Fruit fly (Drosophila melanogaster): ENCODE results near the gene CG18132.
A peak's percentile ranks its signal among the peaks of the same experiment; 100 is the strongest.

CG18132 gene

DNA sequence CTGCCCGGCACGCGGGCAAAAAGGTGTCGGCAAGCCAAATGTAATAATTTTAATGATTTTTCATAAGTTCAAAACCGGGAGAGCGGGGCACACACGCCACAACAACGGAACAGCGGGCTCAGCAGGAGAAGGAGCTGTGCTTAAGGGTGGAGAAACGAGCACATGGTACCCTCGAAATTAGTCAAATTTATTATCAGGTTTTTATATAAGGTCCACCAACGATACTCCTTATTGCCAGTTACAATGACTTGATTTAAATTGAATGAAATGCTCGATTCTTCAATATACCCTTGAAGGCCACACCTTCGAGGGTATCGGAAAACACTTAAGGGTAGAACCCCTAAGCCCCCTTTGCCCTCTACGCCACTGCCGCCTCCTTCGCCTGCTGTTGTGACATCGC, 43.9 kb downstream of the CG18132 start:
- TF ChIP-seq D1 (tag; optimal IDR thresholded peaks at IDR 0.05), result no peak
- no peak for TF ChIP-seq CG13204 (GFP tag; optimal IDR thresholded peaks at IDR 0.05)
- no peak for TF ChIP-seq CG34367 (tag; optimal IDR thresholded peaks at IDR 0.05)
- no peak for TF ChIP-seq CG14655 (GFP tag; optimal IDR thresholded peaks at IDR 0.05)
- peak; percentile 60 for TF ChIP-seq CG8159 (tag; optimal IDR thresholded peaks at IDR 0.05)
- peak; percentile 64 for TF ChIP-seq Snoo (tag; optimal IDR thresholded peaks at IDR 0.05)
- TF ChIP-seq EcR (GFP tag; optimal IDR thresholded peaks at IDR 0.05), result no peak
- no peak for TF ChIP-seq Ets98B (GFP tag; IDR thresholded peaks at IDR 0.05)
- peak; percentile 33 for TF ChIP-seq CG17806 (tag; optimal IDR thresholded peaks at IDR 0.05)
- peak; percentile 16; the same call in 1 of the 3 replicates for TF ChIP-seq CG4496 (GFP tag; IDR thresholded peaks at IDR 0.05)
- TF ChIP-seq CG8301 (tag; optimal IDR thresholded peaks at IDR 0.05), result no peak
- TF ChIP-seq fd96Ca (GFP tag; IDR thresholded peaks at IDR 0.05), result no peak
- no peak for TF ChIP-seq CG32121 (GFP tag; IDR thresholded peaks at IDR 0.05)
- TF ChIP-seq CG9948 (tag; optimal IDR thresholded peaks at IDR 0.05), result no peak
- peak; percentile 45 for TF ChIP-seq CG15710 (tag; optimal IDR thresholded peaks at IDR 0.05)
- peak; percentile 35 for TF ChIP-seq Pif1A (GFP tag; optimal IDR thresholded peaks at IDR 0.05)
- no peak for TF ChIP-seq gl (tag; optimal IDR thresholded peaks at IDR 0.05)
- no peak for TF ChIP-seq CG12605 (GFP tag; IDR thresholded peaks at IDR 0.05)
- TF ChIP-seq CG10348 (GFP tag; IDR thresholded peaks at IDR 0.05), result no peak
- no peak for TF ChIP-seq rn (GFP tag; IDR thresholded peaks at IDR 0.05)
- no peak for TF ChIP-seq Pif1B (GFP tag; optimal IDR thresholded peaks at IDR 0.05)

DNA sequence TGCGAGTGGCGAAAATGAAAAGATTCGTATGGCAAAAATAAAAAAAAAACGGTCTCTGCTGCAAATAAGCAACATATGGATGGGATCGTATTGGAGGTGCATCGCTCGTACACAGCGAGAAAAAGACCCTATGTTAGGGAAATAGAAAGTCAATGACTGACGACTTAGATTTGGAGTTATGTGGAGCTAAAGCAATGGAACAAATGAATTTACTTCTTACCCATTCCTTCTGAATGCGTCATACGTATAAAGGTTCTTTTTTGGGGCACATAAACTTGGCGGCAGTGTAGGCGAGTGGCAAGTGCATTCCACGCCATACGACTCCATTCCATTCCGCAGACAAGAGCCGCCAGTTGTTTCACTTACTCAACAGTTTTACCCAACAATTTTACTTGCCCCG, 46.5 kb downstream of the CG18132 start:
- TF ChIP-seq fd96Ca (GFP tag; IDR thresholded peaks at IDR 0.05) (peak; percentile 50; the same call in 1 of the 3 replicates), CG34367 (tag; optimal IDR thresholded peaks at IDR 0.05) (peak; percentile 80), CG12605 (GFP tag; IDR thresholded peaks at IDR 0.05) (no peak; the same call in 1 of the 2 replicates), CG9948 (tag; optimal IDR thresholded peaks at IDR 0.05) (peak; percentile 78), CG10348 (GFP tag; IDR thresholded peaks at IDR 0.05) (no peak), Ets98B (GFP tag; IDR thresholded peaks at IDR 0.05) (peak; percentile 40; the same call in 1 of the 2 replicates), Snoo (tag; optimal IDR thresholded peaks at IDR 0.05) (peak; percentile 70), CG13204 (GFP tag; optimal IDR thresholded peaks at IDR 0.05) (peak; percentile 12), Pif1A (GFP tag; optimal IDR thresholded peaks at IDR 0.05) (peak; percentile 77), gl (tag; optimal IDR thresholded peaks at IDR 0.05) (peak; percentile 64), CG8159 (tag; optimal IDR thresholded peaks at IDR 0.05) (peak; percentile 86), EcR (GFP tag; optimal IDR thresholded peaks at IDR 0.05) (no peak), CG8301 (tag; optimal IDR thresholded peaks at IDR 0.05) (peak; percentile 56), CG32121 (GFP tag; IDR thresholded peaks at IDR 0.05) (no peak), CG17806 (tag; optimal IDR thresholded peaks at IDR 0.05) (peak; percentile 86), Pif1B (GFP tag; optimal IDR thresholded peaks at IDR 0.05) (peak; percentile 78), rn (GFP tag; IDR thresholded peaks at IDR 0.05) (peak; percentile 31; the same call in 1 of the 2 replicates), D1 (tag; optimal IDR thresholded peaks at IDR 0.05) (no peak), CG14655 (GFP tag; optimal IDR thresholded peaks at IDR 0.05) (peak; percentile 60), CG15710 (tag; optimal IDR thresholded peaks at IDR 0.05) (peak; percentile 78), CG4496 (GFP tag; IDR thresholded peaks at IDR 0.05) (peak; percentile 76)

DNA sequence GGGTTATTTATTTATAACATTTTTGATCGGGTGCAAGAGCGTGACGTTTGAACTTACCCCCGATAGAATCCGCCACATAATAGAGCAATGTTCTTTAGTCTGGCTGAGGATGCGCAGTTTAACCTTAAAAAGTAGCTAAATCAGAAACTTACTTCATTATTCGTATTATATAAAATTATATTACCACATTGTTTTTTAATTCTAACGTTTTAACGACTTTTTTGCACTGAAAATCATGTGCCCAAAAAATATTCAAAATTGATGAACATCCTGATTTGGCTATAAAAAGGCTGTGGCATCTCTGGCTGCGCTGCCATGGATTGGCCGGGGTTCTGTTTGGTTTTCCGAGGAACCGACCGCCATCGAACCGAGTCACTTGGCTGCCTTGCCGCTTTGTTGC, 47.3 kb downstream of the CG18132 start:
- TF ChIP-seq Pif1A (GFP tag; optimal IDR thresholded peaks at IDR 0.05) (peak; percentile 25), CG13204 (GFP tag; optimal IDR thresholded peaks at IDR 0.05) (no peak), Ets98B (GFP tag; IDR thresholded peaks at IDR 0.05) (no peak), CG8159 (tag; optimal IDR thresholded peaks at IDR 0.05) (peak; percentile 40), CG34367 (tag; optimal IDR thresholded peaks at IDR 0.05) (no peak), rn (GFP tag; IDR thresholded peaks at IDR 0.05) (no peak), CG14655 (GFP tag; optimal IDR thresholded peaks at IDR 0.05) (no peak), fd96Ca (GFP tag; IDR thresholded peaks at IDR 0.05) (no peak), D1 (tag; optimal IDR thresholded peaks at IDR 0.05) (no peak), CG32121 (GFP tag; IDR thresholded peaks at IDR 0.05) (no peak), CG8301 (tag; optimal IDR thresholded peaks at IDR 0.05) (no peak), CG10348 (GFP tag; IDR thresholded peaks at IDR 0.05) (no peak), Pif1B (GFP tag; optimal IDR thresholded peaks at IDR 0.05) (no peak), CG9948 (tag; optimal IDR thresholded peaks at IDR 0.05) (peak; percentile 12), CG15710 (tag; optimal IDR thresholded peaks at IDR 0.05) (peak; percentile 8), CG17806 (tag; optimal IDR thresholded peaks at IDR 0.05) (no peak), CG4496 (GFP tag; IDR thresholded peaks at IDR 0.05) (no peak), CG12605 (GFP tag; IDR thresholded peaks at IDR 0.05) (no peak), gl (tag; optimal IDR thresholded peaks at IDR 0.05) (no peak), Snoo (tag; optimal IDR thresholded peaks at IDR 0.05) (no peak), EcR (GFP tag; optimal IDR thresholded peaks at IDR 0.05) (no peak)

Measured in whole organism, pupa.